Fruit fly (Drosophila melanogaster) whole organism, embryonic: Measurements from ENCODE around the gene CG4297.

Source experiments
- Atf6 ChIP-seq: fragments of 200-800 bp; sonication (Bioruptor generic); IDR thresholded peaks from 2 replicates; pipeline ENCODE4 v1.3.6; 2022; ENCODE audit warnings: missing biosample characterization, missing genetic modification characterization
- CG10147 ChIP-seq: fragments of 200-800 bp; sonication (Bioruptor generic); optimal IDR thresholded peaks from 2 replicates; lab custom pipeline; 2019; ENCODE audit warnings: missing biosample characterization, mild to moderate bottlenecking, missing genetic modification characterization, moderate library complexity
- CG7745 ChIP-seq: fragments of 200-800 bp; sonication (Bioruptor generic); optimal IDR thresholded peaks from 2 replicates; lab custom pipeline; 2018; ENCODE audit warnings: missing biosample characterization, mild to moderate bottlenecking, missing genetic modification characterization, moderate library complexity
- CG7839 ChIP-seq: fragments of 200-800 bp; sonication (Bioruptor generic); optimal IDR thresholded peaks from 3 replicates; lab custom pipeline; 2018; ENCODE audit warnings: missing biosample characterization, mild to moderate bottlenecking, missing genetic modification characterization, moderate library complexity
- Dip2 ChIP-seq: fragments of 200-800 bp; sonication (Bioruptor generic); IDR thresholded peaks from 2 replicates; pipeline ENCODE4 v1.3.6; 2022; ENCODE audit warnings: missing biosample characterization, missing genetic modification characterization
- bcd ChIP-seq: fragments of 200-800 bp; sonication (Bioruptor generic); optimal IDR thresholded peaks from 2 replicates; lab custom pipeline; 2017; ENCODE audit warnings: missing biosample characterization, mild to moderate bottlenecking, missing genetic modification characterization
- esg ChIP-seq: fragments of 200-800 bp; sonication (Bioruptor generic); conservative IDR thresholded peaks from 2 replicates; pipeline ENCODE4 v1.3.6; 2022; ENCODE audit warnings: missing biosample characterization, missing genetic modification characterization
- pita ChIP-seq: fragments of 200-800 bp; sonication (Bioruptor generic); optimal IDR thresholded peaks from 2 replicates; lab custom pipeline; 2017; ENCODE audit warnings: missing biosample characterization, mild to moderate bottlenecking, missing genetic modification characterization
- psq ChIP-seq: fragments of 200-800 bp; sonication (Bioruptor generic); optimal IDR thresholded peaks from 2 replicates; lab custom pipeline; 2017; ENCODE audit warnings: missing biosample characterization, missing genetic modification characterization

dm6 chr2L:472829-473228, 829 bp upstream of the CG4297 start, which contains the start of gene MED15:
- no peak for TF ChIP-seq bcd
- TF ChIP-seq CG7745 (tag; lab: Kevin White, UChicago), result no peak
- no peak for TF ChIP-seq CG10147 (GFP tag; lab: Kevin White, UChicago)
- no peak for TF ChIP-seq pita (GFP tag; lab: Kevin White, UChicago)
- no peak for TF ChIP-seq CG7839 (tag; lab: Kevin White, UChicago)
- TF ChIP-seq psq (GFP tag; lab: Kevin White, UChicago), result no peak
- no peak for TF ChIP-seq esg (GFP tag; lab: Robert Waterston, UW)
- TF ChIP-seq Dip2, result no peak
- no peak for TF ChIP-seq Atf6
